Fruit fly (Drosophila melanogaster) whole organism, embryonic: ENCODE data around the gene SREBP.

Source experiments
- Atf3 ChIP-seq: fragments of 200-800 bp; sonication (Bioruptor generic); optimal IDR thresholded peaks from 3 replicates; lab custom pipeline; 2016; ENCODE audit warnings: missing biosample characterization, missing genetic modification characterization
- CG10147 ChIP-seq: fragments of 200-800 bp; sonication (Bioruptor generic); optimal IDR thresholded peaks from 2 replicates; lab custom pipeline; 2019; ENCODE audit warnings: missing biosample characterization, mild to moderate bottlenecking, missing genetic modification characterization, moderate library complexity
- CG10274 ChIP-seq: fragments of 200-800 bp; sonication (Bioruptor generic); optimal IDR thresholded peaks from 3 replicates; lab custom pipeline; 2017; ENCODE audit warnings: missing biosample characterization, mild to moderate bottlenecking, missing genetic modification characterization
- CG12104 ChIP-seq: fragments of 200-800 bp; sonication (Bioruptor generic); optimal IDR thresholded peaks from 3 replicates; lab custom pipeline; 2016; ENCODE audit warnings: missing biosample characterization, missing genetic modification characterization
- CG16863 ChIP-seq: fragments of 200-800 bp; sonication (Bioruptor generic); optimal IDR thresholded peaks from 3 replicates; lab custom pipeline; 2016; ENCODE audit warnings: missing biosample characterization, missing genetic modification characterization
- CG30403 ChIP-seq: fragments of 200-800 bp; sonication (Bioruptor generic); optimal IDR thresholded peaks from 3 replicates; lab custom pipeline; 2016; ENCODE audit warnings: missing biosample characterization, missing genetic modification characterization
- CG31365 ChIP-seq: fragments of 200-800 bp; sonication (Bioruptor generic); optimal IDR thresholded peaks from 2 replicates; lab custom pipeline; 2018; ENCODE audit warnings: missing biosample characterization, mild to moderate bottlenecking, missing genetic modification characterization
- CG4854 ChIP-seq: fragments of 200-800 bp; sonication (Bioruptor generic); optimal IDR thresholded peaks from 2 replicates; lab custom pipeline; 2016; ENCODE audit warnings: missing biosample characterization, missing genetic modification characterization, inconsistent platforms
- CG5953 ChIP-seq: fragments of 200-800 bp; sonication (Bioruptor generic); IDR thresholded peaks from 2 replicates; pipeline ENCODE4 v1.3.6; 2022; ENCODE audit warnings: missing biosample characterization, missing genetic modification characterization
- CG9215 ChIP-seq: fragments of 200-800 bp; sonication (Bioruptor generic); IDR thresholded peaks from 2 replicates; pipeline ENCODE4 v1.3.6; 2022; ENCODE audit warnings: missing biosample characterization, missing genetic modification characterization
- Dfd ChIP-seq, 2 experiments: fragments of >200 bp; optimal IDR thresholded peaks; 2 replicates each; lab custom pipeline; 2017; ENCODE audit warnings: missing biosample characterization in 2 of 2, missing genetic modification characterization in 2 of 2
- Doc3 ChIP-seq: fragments of 200-800 bp; sonication (Bioruptor generic); IDR thresholded peaks from 3 replicates; pipeline ENCODE4 v1.3.6; 2022; ENCODE audit warnings: missing biosample characterization, missing genetic modification characterization; ENCODE audit not compliant: partially characterized antibody
- ERR ChIP-seq: fragments of 200-800 bp; sonication (Bioruptor generic); optimal IDR thresholded peaks from 2 replicates; lab custom pipeline; 2016; ENCODE audit warnings: missing biosample characterization, missing genetic modification characterization
- Elba2 ChIP-seq: fragments of 200-800 bp; sonication (Bioruptor generic); optimal IDR thresholded peaks from 3 replicates; lab custom pipeline; 2016; ENCODE audit warnings: missing biosample characterization, missing genetic modification characterization
- HLH4C ChIP-seq: fragments of 200-800 bp; sonication (Bioruptor generic); IDR thresholded peaks from 3 replicates; pipeline ENCODE4 v1.3.6; 2022; ENCODE audit warnings: missing biosample characterization, missing genetic modification characterization; ENCODE audit not compliant: partially characterized antibody
- Hand ChIP-seq: fragments of 200-800 bp; sonication (Bioruptor generic); optimal IDR thresholded peaks from 2 replicates; lab custom pipeline; 2017; ENCODE audit warnings: mild to moderate bottlenecking, missing biosample characterization, missing genetic modification reagents, missing genetic modification characterization
- HmgD ChIP-seq: fragments of 200-800 bp; sonication (Bioruptor generic); optimal IDR thresholded peaks from 3 replicates; lab custom pipeline; 2016; ENCODE audit warnings: missing biosample characterization, missing genetic modification characterization
- NC2β ChIP-seq: fragments of 200-800 bp; sonication (Bioruptor generic); optimal IDR thresholded peaks from 2 replicates; lab custom pipeline; 2016; ENCODE audit warnings: missing biosample characterization, missing genetic modification characterization
- Nf-YA ChIP-seq: fragments of 200-800 bp; sonication (Bioruptor generic); IDR thresholded peaks from 2 replicates; pipeline ENCODE4 v1.3.6; 2022; ENCODE audit warnings: missing biosample characterization, missing genetic modification characterization
- Oaz ChIP-seq: fragments of 200-800 bp; sonication (Bioruptor generic); IDR thresholded peaks from 2 replicates; pipeline ENCODE4 v1.3.6; 2022; ENCODE audit warnings: missing biosample characterization, missing genetic modification characterization
- Opbp ChIP-seq: fragments of 200-800 bp; sonication (Bioruptor generic); IDR thresholded peaks from 3 replicates; pipeline ENCODE4 v1.3.6; 2022; ENCODE audit warnings: missing biosample characterization, missing genetic modification characterization; ENCODE audit not compliant: partially characterized antibody
- Pdp1 ChIP-seq, 2 experiments: fragments of 200-800 bp; sonication (Bioruptor generic); optimal IDR thresholded peaks; 3 replicates each; lab custom pipeline; 2016; ENCODE audit warnings: missing biosample characterization in 2 of 2, missing genetic modification characterization in 2 of 2, mild to moderate bottlenecking in 1 of 2, moderate library complexity in 1 of 2
- Sry-β ChIP-seq: fragments of 200-800 bp; sonication (Bioruptor generic); optimal IDR thresholded peaks from 2 replicates; lab custom pipeline; 2018; ENCODE audit warnings: missing biosample characterization, mild to moderate bottlenecking, missing genetic modification characterization, moderate library complexity
- dm ChIP-seq: fragments of 200-800 bp; sonication (Bioruptor generic); optimal IDR thresholded peaks from 3 replicates; lab custom pipeline; 2016; ENCODE audit warnings: missing biosample characterization, missing genetic modification characterization
- dysf ChIP-seq: fragments of 200-800 bp; sonication (Bioruptor generic); IDR thresholded peaks from 3 replicates; pipeline ENCODE4 v1.3.6; 2022; ENCODE audit warnings: missing biosample characterization, missing genetic modification characterization
- emc ChIP-seq: fragments of 200-800 bp; sonication (Bioruptor generic); optimal IDR thresholded peaks from 2 replicates; lab custom pipeline; 2016; ENCODE audit warnings: missing biosample characterization, missing genetic modification characterization
- fd3F ChIP-seq: fragments of 200-800 bp; sonication (Bioruptor generic); optimal IDR thresholded peaks from 2 replicates; lab custom pipeline; 2018; ENCODE audit warnings: missing biosample characterization, mild to moderate bottlenecking, missing genetic modification characterization, moderate library complexity
- hbn ChIP-seq: fragments of 200-800 bp; sonication (Bioruptor generic); IDR thresholded peaks from 2 replicates; pipeline ENCODE4 v1.3.6; 2022; ENCODE audit warnings: missing biosample characterization, missing genetic modification characterization; ENCODE audit not compliant: partially characterized antibody
- inv ChIP-seq: fragments of 200-800 bp; sonication (Bioruptor generic); IDR thresholded peaks from 2 replicates; pipeline ENCODE4 v1.3.6; 2022; ENCODE audit warnings: missing biosample characterization, missing genetic modification characterization; ENCODE audit not compliant: partially characterized antibody
- jing ChIP-seq: fragments of 200-800 bp; sonication (Bioruptor generic); optimal IDR thresholded peaks from 2 replicates; lab custom pipeline; 2018; ENCODE audit warnings: missing biosample characterization, mild to moderate bottlenecking, missing genetic modification characterization
- lola ChIP-seq, 3 experiments: fragments of >200 bp in 2 of 3; fragments of 200-800 bp in 1 of 3; sonication (Bioruptor generic) in 1 of 3; optimal IDR thresholded peaks; 2 replicates each; lab custom pipeline; 2017 to 2019; ENCODE audit warnings: missing biosample characterization in 3 of 3, missing genetic modification characterization in 3 of 3, mild to moderate bottlenecking in 1 of 3, moderate library complexity in 1 of 3
- odd ChIP-seq: fragments of 200-800 bp; sonication (Bioruptor generic); optimal IDR thresholded peaks from 2 replicates; lab custom pipeline; 2017; ENCODE audit warnings: missing biosample characterization, mild to moderate bottlenecking, missing genetic modification characterization
- pb ChIP-seq: fragments of 200-800 bp; sonication (Bioruptor generic); optimal IDR thresholded peaks from 3 replicates; lab custom pipeline; 2016; ENCODE audit warnings: missing biosample characterization, missing genetic modification characterization
- sima ChIP-seq: fragments of 200-800 bp; sonication (Bioruptor generic); optimal IDR thresholded peaks from 2 replicates; lab custom pipeline; 2016; ENCODE audit warnings: missing biosample characterization, missing genetic modification characterization
- sug ChIP-seq: fragments of 200-800 bp; optimal IDR thresholded peaks from 2 replicates; lab custom pipeline; 2019; ENCODE audit warnings: missing biosample characterization, mild to moderate bottlenecking, missing genetic modification characterization, moderate library complexity
- ttk ChIP-seq: fragments of 200-800 bp; sonication (Bioruptor generic); IDR thresholded peaks from 2 replicates; pipeline ENCODE4 v2.1.2; 2022; ENCODE audit warnings: missing biosample characterization, missing genetic modification characterization
- tup ChIP-seq: fragments of 200-800 bp; sonication (Bioruptor generic); optimal IDR thresholded peaks from 2 replicates; lab custom pipeline; 2016; ENCODE audit warnings: missing biosample characterization, mild to moderate bottlenecking, missing genetic modification characterization, moderate library complexity
- wdn ChIP-seq: fragments of 200-800 bp; sonication (Bioruptor generic); IDR thresholded peaks from 2 replicates; pipeline ENCODE4 v1.3.6; 2022; ENCODE audit warnings: missing biosample characterization, missing genetic modification characterization
- zen2 ChIP-seq: fragments of 200-800 bp; sonication (Bioruptor generic); IDR thresholded peaks from 3 replicates; pipeline ENCODE4 v1.3.6; 2022; ENCODE audit warnings: missing biosample characterization, missing genetic modification characterization; ENCODE audit not compliant: partially characterized antibody

The SREBP gene

DNA sequence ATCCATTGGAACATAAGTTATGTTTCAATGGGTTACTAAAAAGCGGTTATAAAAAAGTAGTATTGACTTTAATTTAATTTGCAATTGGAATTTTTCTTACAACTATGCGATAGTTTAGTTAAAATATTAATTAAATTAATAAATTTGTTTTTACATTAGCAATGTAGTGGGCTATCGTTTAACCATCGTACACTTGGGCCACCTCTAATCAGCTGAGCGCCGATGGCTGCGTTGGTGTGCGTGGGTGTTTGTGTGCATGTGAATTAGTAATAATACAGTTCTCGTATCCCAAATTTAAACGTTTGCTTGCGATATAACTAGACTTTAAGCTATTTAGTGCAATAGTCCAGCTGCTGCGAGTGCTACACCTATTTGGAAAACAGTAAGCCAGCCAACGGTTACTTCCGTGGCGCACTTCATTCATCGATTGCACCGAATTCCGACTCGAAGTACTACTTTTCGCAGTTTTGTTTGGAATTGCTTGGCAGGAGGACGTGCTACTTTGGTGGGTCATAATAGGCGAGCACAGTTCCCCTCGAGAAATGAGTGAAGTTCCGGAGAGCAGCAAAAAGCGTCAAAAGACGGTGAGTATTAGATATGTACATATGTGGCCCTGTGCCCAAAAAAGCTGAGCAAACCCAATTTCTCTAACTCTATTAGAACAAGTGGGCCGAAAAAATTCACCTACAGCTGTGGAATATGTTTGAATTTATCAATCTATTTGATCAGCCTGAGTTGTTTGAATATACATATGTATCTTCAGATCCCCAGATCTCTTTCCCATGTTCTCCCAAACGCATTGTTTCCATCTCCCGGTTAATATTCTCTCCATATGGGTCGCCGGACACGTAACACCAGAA lies 51.5 kb downstream of the SREBP start, which contains the start of gene Papss (continued):
- TF ChIP-seq hbn (GFP tag; lab: Robert Waterston, UW) (peak; percentile 87), fd3F (GFP tag; lab: Kevin White, UChicago) (peak; percentile 26), CG10274 (GFP tag; lab: Kevin White, UChicago) (no peak), Atf3 (GFP tag; lab: Kevin White, UChicago) (no peak), zen2 (GFP tag; lab: Robert Waterston, UW) (peak; percentile 77; the same call in 2 of the 3 replicates), sima (GFP tag; lab: Kevin White, UChicago) (no peak), Oaz (GFP tag; lab: Robert Waterston, UW) (no peak), Hand (peak; percentile 23), NC2β (GFP tag; lab: Kevin White, UChicago) (peak; percentile 7), dysf (peak; percentile 17; the same call in 1 of the 3 replicates), ERR (GFP tag; lab: Kevin White, UChicago) (no peak), CG31365 (tag; lab: Kevin White, UChicago) (peak; percentile 33), Elba2 (GFP tag; lab: Kevin White, UChicago) (no peak), CG16863 (GFP tag; lab: Kevin White, UChicago) (no peak), CG5953 (no peak), wdn (GFP tag; lab: Robert Waterston, UW) (peak; percentile 17; the same call in 1 of the 2 replicates), ttk (GFP tag; lab: Robert Waterston, UW) (no peak), Dfd (GFP tag; optimal IDR thresholded peaks at IDR 0.05; lab: Kevin White, UChicago) (no peak), lola (GFP tag; optimal IDR thresholded peaks at IDR 0.05; lab: Kevin White, UChicago) (peak in 1 of 3 experiments; percentile 26), Opbp (GFP tag; lab: Robert Waterston, UW) (peak; percentile 85), Nf-YA (GFP tag; lab: Robert Waterston, UW) (no peak), tup (no peak), CG30403 (GFP tag; lab: Kevin White, UChicago) (peak; percentile 51), CG4854 (GFP tag; lab: Kevin White, UChicago) (no peak), sug (tag; lab: Kevin White, UChicago) (no peak), pb (no peak), CG10147 (GFP tag; lab: Kevin White, UChicago) (no peak), inv (peak; percentile 77), jing (no peak), CG12104 (peak; percentile 9), dm (no peak), emc (GFP tag; lab: Kevin White, UChicago) (no peak), HLH4C (GFP tag; lab: Robert Waterston, UW) (peak; percentile 50; the same call in 1 of the 3 replicates), Sry-β (GFP tag; lab: Kevin White, UChicago) (no peak), Doc3 (GFP tag; lab: Robert Waterston, UW) (peak; percentile 93), odd (no peak)

- TF ChIP-seq Pdp1 (GFP tag; optimal IDR thresholded peaks at IDR 0.05; lab: Kevin White, UChicago) (peak in 1 of 2 experiments; percentile 34), CG9215 (GFP tag; lab: Robert Waterston, UW) (no peak), HmgD (GFP tag; lab: Kevin White, UChicago) (no peak)
- TF ChIP-seq, all 482 proteins: peak for 1
Observed at dm6 chr3L:19845907-19846301, 52.2 kb downstream of the SREBP start.
